Fruit fly (Drosophila melanogaster): ENCODE data around the gene CG3164.

CG3164 gene

dm6 chr2L:102161-102761, 28.3 kb downstream of the CG3164 start, which contains the start of gene Creld:
Gene Creld, plus strand, starts transcription at chr2L:102380.
- no peak for TF ChIP-seq repo (GFP tag; optimal IDR thresholded peaks at IDR 0.05)
- TF ChIP-seq en (GFP tag; optimal IDR thresholded peaks at IDR 0.05), result no peak
- TF ChIP-seq CG10543 (GFP tag; optimal IDR thresholded peaks at IDR 0.05), result no peak
- no peak for TF ChIP-seq slbo (GFP tag; IDR thresholded peaks at IDR 0.05)
- TF ChIP-seq CG4404 (GFP tag; IDR thresholded peaks at IDR 0.05), result no peak
- TF ChIP-seq Doc3 (GFP tag; IDR thresholded peaks at IDR 0.05; ENCODE audit: partially characterized antibody), result peak; percentile 100
- TF ChIP-seq abd-A (tag; optimal IDR thresholded peaks at IDR 0.05), result no peak
- TF ChIP-seq CG3163 (GFP tag; optimal IDR thresholded peaks at IDR 0.05), result no peak
- TF ChIP-seq Pdp1 (GFP tag; optimal IDR thresholded peaks at IDR 0.05), result peak in 1 of 2 experiments; percentile 34
- no peak for TF ChIP-seq Mes4 (GFP tag; optimal IDR thresholded peaks at IDR 0.05)
- TF ChIP-seq sug (tag; optimal IDR thresholded peaks at IDR 0.05), result no peak
- TF ChIP-seq Dfd (GFP tag; optimal IDR thresholded peaks at IDR 0.05), result no peak
- no peak for TF ChIP-seq CG4730 (GFP tag; IDR thresholded peaks at IDR 0.05)
- TF ChIP-seq sob (GFP tag; IDR thresholded peaks at IDR 0.05), result peak; percentile 51; the same call in 1 of the 2 replicates
- TF ChIP-seq gfzf (GFP tag; optimal IDR thresholded peaks at IDR 0.05), result peak; percentile 41
- TF ChIP-seq CG17328 (GFP tag; IDR thresholded peaks at IDR 0.05), result no peak
- TF ChIP-seq cg (GFP tag; optimal IDR thresholded peaks at IDR 0.05), result no peak
- no peak for TF ChIP-seq jing (GFP tag; optimal IDR thresholded peaks at IDR 0.05)
- TF ChIP-seq sima (GFP tag; optimal IDR thresholded peaks at IDR 0.05), result no peak
- TF ChIP-seq CG6854 (GFP tag; optimal IDR thresholded peaks at IDR 0.05), result no peak
- TF ChIP-seq jumu (GFP tag; optimal IDR thresholded peaks at IDR 0.05), result no peak
- peak; percentile 86 for TF ChIP-seq Med (GFP tag)
- TF ChIP-seq CG10267 (tag; optimal IDR thresholded peaks at IDR 0.05), result no peak
- no peak for TF ChIP-seq Kr (GFP tag; optimal IDR thresholded peaks at IDR 0.05)
- no peak for TF ChIP-seq Doc2 (GFP tag; IDR thresholded peaks at IDR 0.05)
- peak; percentile 60 for TF ChIP-seq Sin3A (optimal IDR thresholded peaks at IDR 0.05)
- TF ChIP-seq CG18619 (GFP tag; optimal IDR thresholded peaks at IDR 0.05), result no peak
- TF ChIP-seq Rfx (GFP tag; IDR thresholded peaks at IDR 0.05), result no peak; the same call in 1 of the 2 replicates
- no peak for TF ChIP-seq Camta (GFP tag; optimal IDR thresholded peaks at IDR 0.05)
- no peak for TF ChIP-seq Hmx (GFP tag; optimal IDR thresholded peaks at IDR 0.05)
- TF ChIP-seq zen (tag; optimal IDR thresholded peaks at IDR 0.05), result peak; percentile 50
- TF ChIP-seq CG3995 (GFP tag; optimal IDR thresholded peaks at IDR 0.05), result peak; percentile 56
- TF ChIP-seq CG17568 (GFP tag; optimal IDR thresholded peaks at IDR 0.05), result no peak
- TF ChIP-seq tio (GFP tag; optimal IDR thresholded peaks at IDR 0.05), result no peak
- TF ChIP-seq Sox100B (GFP tag; optimal IDR thresholded peaks at IDR 0.05), result no peak
- peak; percentile 100 for TF ChIP-seq vnd (GFP tag; IDR thresholded peaks at IDR 0.05; ENCODE audit: partially characterized antibody)
- TF ChIP-seq CG18764 (GFP tag; optimal IDR thresholded peaks at IDR 0.05), result no peak
- no peak for TF ChIP-seq lov (optimal IDR thresholded peaks at IDR 0.05)
- TF ChIP-seq lov (GFP tag; IDR thresholded peaks at IDR 0.05), result no peak
- TF ChIP-seq Opbp (GFP tag; IDR thresholded peaks at IDR 0.05; ENCODE audit: partially characterized antibody), result peak; percentile 100
- no peak for TF ChIP-seq CG1832 (GFP tag; optimal IDR thresholded peaks at IDR 0.05)
- TF ChIP-seq btn (GFP tag; optimal IDR thresholded peaks at IDR 0.05), result no peak
- TF ChIP-seq CG43689 (GFP tag; IDR thresholded peaks at IDR 0.05), result no peak
- TF ChIP-seq ac (GFP tag; optimal IDR thresholded peaks at IDR 0.05), result no peak
- no peak for TF ChIP-seq Nf-YB (GFP tag; optimal IDR thresholded peaks at IDR 0.05)
- peak; percentile 99 for TF ChIP-seq ato (GFP tag; IDR thresholded peaks at IDR 0.05; ENCODE audit: partially characterized antibody)
- no peak for TF ChIP-seq CG11696 (GFP tag; IDR thresholded peaks at IDR 0.05)
- TF ChIP-seq Hr78 (GFP tag; optimal IDR thresholded peaks at IDR 0.05), result peak in 1 of 2 experiments; percentile 98
- no peak for TF ChIP-seq Aef1 (GFP tag; IDR thresholded peaks at IDR 0.05)
- TF ChIP-seq CG13123 (GFP tag; optimal IDR thresholded peaks at IDR 0.05), result no peak
- TF ChIP-seq yki (optimal IDR thresholded peaks at IDR 0.05), result no peak
- TF ChIP-seq E2f1 (GFP tag; IDR thresholded peaks at IDR 0.05), result no peak

All from whole organism, embryonic.